Worm (Caenorhabditis elegans): ENCODE data around the gene rocf-1.

The rocf-1 gene

ce11 chrV:15464402-15464801, at the start of gene rocf-1:
Gene rocf-1 (minus strand): TSS chrV:15464502.
- no peak for TF ChIP-seq pes-1 (GFP tag; IDR thresholded peaks at IDR 0.05)
- no peak for TF ChIP-seq sea-1 (GFP tag; conservative IDR thresholded peaks at IDR 0.05)
- TF ChIP-seq tra-4 (tag; optimal IDR thresholded peaks at IDR 0.05), result no peak
- TF ChIP-seq hnd-1 (tag; optimal IDR thresholded peaks at IDR 0.05), result no peak
- no peak for TF ChIP-seq ceh-13 (GFP tag; optimal IDR thresholded peaks at IDR 0.05)
- TF ChIP-seq F13C5.2 (tag; optimal IDR thresholded peaks at IDR 0.05), result no peak
- TF ChIP-seq hmbx-1 (tag; optimal IDR thresholded peaks at IDR 0.05), result no peak
- TF ChIP-seq tbx-11 (GFP tag; IDR thresholded peaks at IDR 0.05), result no peak
- TF ChIP-seq ceh-36 (tag; optimal IDR thresholded peaks at IDR 0.05), result no peak
- TF ChIP-seq tbx-37 (GFP tag; conservative IDR thresholded peaks at IDR 0.05), result no peak
- TF ChIP-seq ama-1 (optimal IDR thresholded peaks at IDR 0.05), result no peak
- no peak for TF ChIP-seq hmg-4 (GFP tag; optimal IDR thresholded peaks at IDR 0.05)
- TF ChIP-seq B0310.2 (tag; optimal IDR thresholded peaks at IDR 0.05), result no peak
- no peak for TF ChIP-seq aly-1 (tag; optimal IDR thresholded peaks at IDR 0.05)
- TF ChIP-seq flt-1 (GFP tag; IDR thresholded peaks at IDR 0.05), result no peak
- TF ChIP-seq ets-7 (tag; optimal IDR thresholded peaks at IDR 0.05), result no peak

- TF ChIP-seq ets-7 (tag; optimal IDR thresholded peaks at IDR 0.05) (no peak), tbx-37 (GFP tag; conservative IDR thresholded peaks at IDR 0.05) (no peak), B0310.2 (tag; optimal IDR thresholded peaks at IDR 0.05) (no peak), ama-1 (optimal IDR thresholded peaks at IDR 0.05) (no peak), tbx-11 (GFP tag; IDR thresholded peaks at IDR 0.05) (no peak), ceh-13 (GFP tag; optimal IDR thresholded peaks at IDR 0.05) (no peak), hnd-1 (tag; optimal IDR thresholded peaks at IDR 0.05) (no peak), hmbx-1 (tag; optimal IDR thresholded peaks at IDR 0.05) (no peak), hmg-4 (GFP tag; optimal IDR thresholded peaks at IDR 0.05) (no peak), aly-1 (tag; optimal IDR thresholded peaks at IDR 0.05) (no peak), scrt-1 (GFP tag; IDR thresholded peaks at IDR 0.05) (no peak), tra-4 (tag; optimal IDR thresholded peaks at IDR 0.05) (no peak), sea-1 (GFP tag; conservative IDR thresholded peaks at IDR 0.05) (no peak), F13C5.2 (tag; optimal IDR thresholded peaks at IDR 0.05) (no peak), ceh-36 (tag; optimal IDR thresholded peaks at IDR 0.05) (no peak), pes-1 (GFP tag; IDR thresholded peaks at IDR 0.05) (no peak), flt-1 (GFP tag; IDR thresholded peaks at IDR 0.05) (no peak)
Observed at ce11 chrV:15512856-15513756, 48.8 kb upstream of the rocf-1 start.

- TF ChIP-seq tbx-37 (GFP tag; conservative IDR thresholded peaks at IDR 0.05), result peak; percentile 16; the same call in 1 of the 2 replicates
- TF ChIP-seq scrt-1 (GFP tag; IDR thresholded peaks at IDR 0.05), result no peak
- no peak for TF ChIP-seq ets-7 (tag; optimal IDR thresholded peaks at IDR 0.05)
- no peak for TF ChIP-seq B0310.2 (tag; optimal IDR thresholded peaks at IDR 0.05)
- no peak for TF ChIP-seq tbx-11 (GFP tag; IDR thresholded peaks at IDR 0.05)
- no peak for TF ChIP-seq F13C5.2 (tag; optimal IDR thresholded peaks at IDR 0.05)
- TF ChIP-seq flt-1 (GFP tag; IDR thresholded peaks at IDR 0.05), result no peak
- TF ChIP-seq ceh-13 (GFP tag; optimal IDR thresholded peaks at IDR 0.05), result no peak
- TF ChIP-seq sea-1 (GFP tag; conservative IDR thresholded peaks at IDR 0.05), result 0 out of 2 replicates have a peak, but pooled peaks have one; percentile 34
- TF ChIP-seq hmbx-1 (tag; optimal IDR thresholded peaks at IDR 0.05), result no peak
- TF ChIP-seq hmg-4 (GFP tag; optimal IDR thresholded peaks at IDR 0.05), result no peak
- peak; percentile 70 for TF ChIP-seq ama-1 (optimal IDR thresholded peaks at IDR 0.05)
- TF ChIP-seq ceh-36 (tag; optimal IDR thresholded peaks at IDR 0.05), result no peak
- TF ChIP-seq tra-4 (tag; optimal IDR thresholded peaks at IDR 0.05), result no peak
- TF ChIP-seq aly-1 (tag; optimal IDR thresholded peaks at IDR 0.05), result no peak
- TF ChIP-seq pes-1 (GFP tag; IDR thresholded peaks at IDR 0.05), result no peak
- no peak for TF ChIP-seq hnd-1 (tag; optimal IDR thresholded peaks at IDR 0.05)
Observed at ce11 chrV:15511613-15512216, 47.4 kb upstream of the rocf-1 start, which contains the start of gene rpl-38. Gene rpl-38 (plus strand): TSS chrV:15512166.

- TF ChIP-seq aly-1 (tag; optimal IDR thresholded peaks at IDR 0.05) (peak; percentile 41), sea-1 (GFP tag; conservative IDR thresholded peaks at IDR 0.05) (peak; percentile 81), tbx-11 (GFP tag; IDR thresholded peaks at IDR 0.05) (peak; percentile 74; the same call in 1 of the 2 replicates), tra-4 (tag; optimal IDR thresholded peaks at IDR 0.05) (no peak), scrt-1 (GFP tag; IDR thresholded peaks at IDR 0.05) (peak; percentile 65; the same call in 1 of the 2 replicates), pes-1 (GFP tag; IDR thresholded peaks at IDR 0.05) (no peak; the same call in 1 of the 2 replicates), ets-7 (tag; optimal IDR thresholded peaks at IDR 0.05) (no peak), tbx-37 (GFP tag; conservative IDR thresholded peaks at IDR 0.05) (0 out of 2 replicates have a peak, but pooled peaks have one; percentile 34), ama-1 (optimal IDR thresholded peaks at IDR 0.05) (no peak), hnd-1 (tag; optimal IDR thresholded peaks at IDR 0.05) (no peak), B0310.2 (tag; optimal IDR thresholded peaks at IDR 0.05) (peak; percentile 42), F13C5.2 (tag; optimal IDR thresholded peaks at IDR 0.05) (peak; percentile 44), ceh-13 (GFP tag; optimal IDR thresholded peaks at IDR 0.05) (peak; percentile 40), flt-1 (GFP tag; IDR thresholded peaks at IDR 0.05) (peak; percentile 78), hmbx-1 (tag; optimal IDR thresholded peaks at IDR 0.05) (no peak), hmg-4 (GFP tag; optimal IDR thresholded peaks at IDR 0.05) (no peak), ceh-36 (tag; optimal IDR thresholded peaks at IDR 0.05) (peak; percentile 45)
Observed at ce11 chrV:15505068-15505467, 40.8 kb upstream of the rocf-1 start.

ce11 chrV:15503603-15504002, 39.3 kb upstream of the rocf-1 start:
- TF ChIP-seq sea-1 (GFP tag; conservative IDR thresholded peaks at IDR 0.05) (no peak), tbx-37 (GFP tag; conservative IDR thresholded peaks at IDR 0.05) (no peak), B0310.2 (tag; optimal IDR thresholded peaks at IDR 0.05) (no peak), pes-1 (GFP tag; IDR thresholded peaks at IDR 0.05) (no peak), flt-1 (GFP tag; IDR thresholded peaks at IDR 0.05) (no peak), scrt-1 (GFP tag; IDR thresholded peaks at IDR 0.05) (no peak), aly-1 (tag; optimal IDR thresholded peaks at IDR 0.05) (no peak), ceh-36 (tag; optimal IDR thresholded peaks at IDR 0.05) (no peak), ets-7 (tag; optimal IDR thresholded peaks at IDR 0.05) (no peak), ceh-13 (GFP tag; optimal IDR thresholded peaks at IDR 0.05) (no peak), hnd-1 (tag; optimal IDR thresholded peaks at IDR 0.05) (no peak), hmg-4 (GFP tag; optimal IDR thresholded peaks at IDR 0.05) (no peak)

ce11 chrV:15499099-15499498, 34.8 kb upstream of the rocf-1 start:
- no peak for TF ChIP-seq flt-1 (GFP tag; IDR thresholded peaks at IDR 0.05)
- TF ChIP-seq hnd-1 (tag; optimal IDR thresholded peaks at IDR 0.05), result no peak
- TF ChIP-seq hmg-4 (GFP tag; optimal IDR thresholded peaks at IDR 0.05), result no peak

Measured in whole organism, early embryonic.